Worm (Caenorhabditis elegans) whole organism, late embryonic: ENCODE data around the gene W08F4.3.

Experiments
- K02D7.2 ChIP-seq: sonication (generic microtip); optimal IDR thresholded peaks from 2 replicates; lab custom pipeline; 2017; ENCODE audit warnings: mild to moderate bottlenecking, missing genetic modification characterization, missing compliant biosample characterization
- lim-6 ChIP-seq: sonication (generic microtip); optimal IDR thresholded peaks from 2 replicates; lab custom pipeline; 2016; ENCODE audit warnings: missing genetic modification characterization, missing compliant biosample characterization
- nfya-1 ChIP-seq: sonication (generic microtip); optimal IDR thresholded peaks from 2 replicates; lab custom pipeline; 2017; ENCODE audit warnings: missing genetic modification characterization, mild to moderate bottlenecking, missing compliant biosample characterization, antibody characterized with exemption, moderate library complexity

DNA sequence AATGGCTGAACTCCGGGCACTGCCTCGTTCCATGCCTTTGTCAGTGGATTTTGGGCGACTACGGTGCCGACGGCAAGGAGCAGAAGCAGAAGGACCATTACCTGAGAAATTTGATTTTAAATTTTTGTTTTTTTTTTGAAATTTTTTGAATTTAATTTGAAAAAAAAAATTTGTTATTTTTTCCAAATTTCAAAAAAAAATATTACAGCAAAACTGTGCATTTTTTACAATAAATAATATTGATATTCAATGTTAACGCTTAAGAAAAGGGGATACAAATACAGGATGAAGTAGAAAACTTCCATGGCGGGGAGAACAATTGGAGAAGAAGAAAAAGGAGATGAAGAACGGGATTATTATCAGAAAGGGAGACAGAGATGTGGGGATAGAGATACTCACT lies 8.4 kb upstream of the W08F4.3 start, which contains the start of gene mlt-8:
- TF ChIP-seq nfya-1 (tag; lab: Kevin White, UChicago) (no peak), lim-6 (tag; lab: Kevin White, UChicago) (no peak), K02D7.2 (tag; lab: Kevin White, UChicago) (no peak)
